Fruit fly (Drosophila melanogaster): ENCODE measurements around the gene CG4836.

The CG4836 gene

DNA sequence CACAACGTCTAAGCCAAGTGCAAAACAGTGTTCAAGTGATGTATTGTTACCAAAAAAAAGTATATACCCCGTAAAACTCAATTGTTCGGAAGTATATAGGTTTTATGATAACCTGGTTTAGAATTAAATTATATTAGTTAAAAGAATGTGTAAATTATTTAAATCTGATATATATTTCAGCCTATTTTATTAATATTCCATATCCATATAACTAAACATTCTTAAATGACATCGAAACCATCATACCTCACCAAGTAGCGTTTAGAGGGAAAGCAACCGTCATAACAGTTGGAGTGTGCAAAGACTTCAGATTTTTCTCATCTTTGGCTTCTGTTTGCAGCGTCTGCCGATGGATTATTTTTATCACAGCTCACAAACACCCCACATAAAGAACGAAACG is 14.2 kb upstream of the CG4836 start (continued):
- TF ChIP-seq bab2 (GFP tag; optimal IDR thresholded peaks at IDR 0.05) (no peak), CG30020 (tag; optimal IDR thresholded peaks at IDR 0.05) (peak; percentile 36), peb (GFP tag; IDR thresholded peaks at IDR 0.05) (peak; percentile 77), z (GFP tag; IDR thresholded peaks at IDR 0.05) (no peak), seq (GFP tag; IDR thresholded peaks at IDR 0.05) (no peak), bigmax (GFP tag; optimal IDR thresholded peaks at IDR 0.05) (no peak), ro (GFP tag; IDR thresholded peaks at IDR 0.05) (peak; percentile 55; the same call in 1 of the 2 replicates), sr (GFP tag; IDR thresholded peaks at IDR 0.05) (no peak), MTF-1 (GFP tag; optimal IDR thresholded peaks at IDR 0.05; ENCODE audit: borderline replicate concordance) (peak; percentile 63), CG5953 (GFP tag; IDR thresholded peaks at IDR 0.05) (peak; percentile 83), corto (GFP tag; optimal IDR thresholded peaks at IDR 0.05) (peak; percentile 1), Lpt (GFP tag; optimal IDR thresholded peaks at IDR 0.05) (no peak), ranshi (GFP tag; IDR thresholded peaks at IDR 0.05) (peak; percentile 83; the same call in 1 of the 2 replicates), CG18764 (GFP tag; optimal IDR thresholded peaks at IDR 0.05) (peak; percentile 63), CG1792 (GFP tag; optimal IDR thresholded peaks at IDR 0.05) (no peak), CG1832 (GFP tag; optimal IDR thresholded peaks at IDR 0.05) (no peak), CG8290 (GFP tag; optimal IDR thresholded peaks at IDR 0.05) (peak; percentile 50), CG8290 (tag; optimal IDR thresholded peaks at IDR 0.05) (peak in 1 of 2 experiments; percentile 28), CG31224 (GFP tag; IDR thresholded peaks at IDR 0.05) (peak; percentile 62), NfI (GFP tag; optimal IDR thresholded peaks at IDR 0.05) (peak; percentile 67), CG1024 (GFP tag; IDR thresholded peaks at IDR 0.05) (peak; percentile 55; the same call in 1 of the 2 replicates), Opbp (GFP tag; IDR thresholded peaks at IDR 0.05; ENCODE audit: partially characterized antibody) (no peak), CG11085 (GFP tag; IDR thresholded peaks at IDR 0.05) (peak; percentile 54; the same call in 1 of the 2 replicates), slbo (GFP tag; IDR thresholded peaks at IDR 0.05) (peak; percentile 90), CkIIα-i1 (GFP tag; IDR thresholded peaks at IDR 0.05) (no peak), gcm2 (GFP tag; optimal IDR thresholded peaks at IDR 0.05) (no peak), Hr3 (GFP tag; optimal IDR thresholded peaks at IDR 0.05) (peak; percentile 76), CG13624 (GFP tag; optimal IDR thresholded peaks at IDR 0.05) (no peak), bsh (GFP tag; optimal IDR thresholded peaks at IDR 0.05) (peak; percentile 21 to 92), Hr78 (GFP tag; optimal IDR thresholded peaks at IDR 0.05) (peak in 1 of 2 experiments; percentile 38), Bgb (GFP tag; IDR thresholded peaks at IDR 0.05; ENCODE audit: partially characterized antibody) (no peak), CG9609 (GFP tag; optimal IDR thresholded peaks at IDR 0.05) (no peak), YL-1 (GFP tag; optimal IDR thresholded peaks at IDR 0.05) (no peak), CG42726 (GFP tag; IDR thresholded peaks at IDR 0.05; ENCODE audit: partially characterized antibody) (no peak), BtbVII (GFP tag; optimal IDR thresholded peaks at IDR 0.05) (peak; percentile 44), CG1603 (tag; optimal IDR thresholded peaks at IDR 0.05) (peak; percentile 56), lab (GFP tag; optimal IDR thresholded peaks at IDR 0.05) (peak; percentile 89), CG6654 (GFP tag; optimal IDR thresholded peaks at IDR 0.05) (peak; percentile 43), CG7928 (GFP tag; optimal IDR thresholded peaks at IDR 0.05) (peak; percentile 35), mirr (GFP tag; optimal IDR thresholded peaks at IDR 0.05) (no peak), chinmo (GFP tag; IDR thresholded peaks at IDR 0.05; ENCODE audit: partially characterized antibody) (no peak), phol (tag; optimal IDR thresholded peaks at IDR 0.05) (peak; percentile 84), CG4730 (GFP tag; IDR thresholded peaks at IDR 0.05) (peak; percentile 77), dm (GFP tag; optimal IDR thresholded peaks at IDR 0.05) (no peak), sna (GFP tag; IDR thresholded peaks at IDR 0.05; ENCODE audit: partially characterized antibody) (no peak), ara (GFP tag; IDR thresholded peaks at IDR 0.05) (peak; percentile 86), CG11504 (tag; optimal IDR thresholded peaks at IDR 0.05) (peak; percentile 90), Atf6 (GFP tag; IDR thresholded peaks at IDR 0.05) (peak; percentile 81), CG7839 (tag; optimal IDR thresholded peaks at IDR 0.05) (peak; percentile 89), fd102C (GFP tag; optimal IDR thresholded peaks at IDR 0.05) (peak; percentile 57), mam (GFP tag; optimal IDR thresholded peaks at IDR 0.05) (no peak)
